Fruit fly (Drosophila melanogaster) S2 (cell line): ENCODE data around the gene CkIalpha.

Experiments used
- CG8478 ChIP-seq: fragments of >200 bp; optimal IDR thresholded peaks from 2 replicates; lab custom pipeline; 2018
- CTCF ChIP-seq, 2 experiments: fragments of >200 bp; optimal IDR thresholded peaks; 2 replicates each; lab custom pipeline; 2018

- TF ChIP-seq CG8478 (no peak), CTCF (optimal IDR thresholded peaks at IDR 0.05; lab: Kevin White, UChicago) (no peak)
These were observed 15.3 kb downstream of the CkIalpha start for dm6 chrX:12668723-12669122.
